Worm (Caenorhabditis elegans) whole organism, early embryonic: ENCODE data around the gene Y57G11C.38.

Source experiments
- B0310.2 ChIP-seq: sonication (generic microtip); optimal IDR thresholded peaks from 2 replicates; lab custom pipeline; 2016; ENCODE audit warnings: mild to moderate bottlenecking, missing genetic modification characterization, missing compliant biosample characterization
- F13C5.2 ChIP-seq: sonication (generic microtip); optimal IDR thresholded peaks from 2 replicates; lab custom pipeline; 2017; ENCODE audit warnings: mild to moderate bottlenecking, missing genetic modification characterization, inconsistent platforms, missing compliant biosample characterization
- aly-1 ChIP-seq: sonication (generic microtip); optimal IDR thresholded peaks from 2 replicates; lab custom pipeline; 2016; ENCODE audit warnings: missing genetic modification characterization, missing compliant biosample characterization
- ama-1 ChIP-seq: fragments of 150-350 bp; optimal IDR thresholded peaks from 2 replicates; lab custom pipeline; 2014
- ceh-13 ChIP-seq: fragments of 200-800 bp; sonication (Bioruptor generic); optimal IDR thresholded peaks from 2 replicates; lab custom pipeline; 2018; ENCODE audit warnings: mild to moderate bottlenecking, missing genetic modification characterization, missing compliant biosample characterization
- ceh-36 ChIP-seq: sonication (generic microtip); optimal IDR thresholded peaks from 2 replicates; lab custom pipeline; 2016; ENCODE audit warnings: missing genetic modification characterization, inconsistent platforms, missing compliant biosample characterization
- ets-7 ChIP-seq: sonication (generic microtip); optimal IDR thresholded peaks from 2 replicates; lab custom pipeline; 2016; ENCODE audit warnings: missing genotype, missing genetic modification characterization, missing compliant biosample characterization
- flt-1 ChIP-seq: fragments of 200-800 bp; sonication (Bioruptor generic); IDR thresholded peaks from 2 replicates; pipeline ENCODE4 v1.3.6; 2022; ENCODE audit warnings: missing genetic modification characterization, missing compliant biosample characterization
- hmbx-1 ChIP-seq: sonication (generic microtip); optimal IDR thresholded peaks from 2 replicates; lab custom pipeline; 2016; ENCODE audit warnings: mild to moderate bottlenecking, missing genetic modification characterization, missing compliant biosample characterization
- hmg-4 ChIP-seq: fragments of 200-800 bp; sonication (Bioruptor generic); optimal IDR thresholded peaks from 2 replicates; lab custom pipeline; 2018; ENCODE audit warnings: mild to moderate bottlenecking, missing genetic modification characterization, missing compliant biosample characterization
- hnd-1 ChIP-seq: sonication (generic microtip); optimal IDR thresholded peaks from 2 replicates; lab custom pipeline; 2016; ENCODE audit warnings: missing genetic modification characterization, missing compliant biosample characterization
- pes-1 ChIP-seq: fragments of 200-800 bp; sonication (Bioruptor generic); IDR thresholded peaks from 2 replicates; pipeline ENCODE4 v1.3.6; 2022; ENCODE audit warnings: missing genetic modification reagents, missing genetic modification characterization, missing compliant biosample characterization
- scrt-1 ChIP-seq: fragments of 200-800 bp; sonication (Bioruptor generic); IDR thresholded peaks from 2 replicates; pipeline ENCODE4 v1.3.6; 2022; ENCODE audit warnings: missing genetic modification characterization, missing compliant biosample characterization
- sea-1 ChIP-seq: fragments of 200-800 bp; sonication (Bioruptor generic); conservative IDR thresholded peaks from 2 replicates; pipeline ENCODE4 v1.3.6; 2022; ENCODE audit warnings: missing genetic modification characterization, missing compliant biosample characterization
- tbx-11 ChIP-seq: fragments of 200-800 bp; sonication (Bioruptor generic); IDR thresholded peaks from 2 replicates; pipeline ENCODE4 v1.3.6; 2022; ENCODE audit warnings: missing genetic modification characterization, missing compliant biosample characterization
- tbx-37 ChIP-seq: fragments of 200-800 bp; sonication (Bioruptor generic); conservative IDR thresholded peaks from 2 replicates; pipeline ENCODE4 v1.3.6; 2022; ENCODE audit warnings: missing genetic modification reagents, missing genetic modification characterization, missing compliant biosample characterization
- tra-4 ChIP-seq: sonication (generic microtip); optimal IDR thresholded peaks from 2 replicates; lab custom pipeline; 2017; ENCODE audit warnings: missing genetic modification characterization, missing compliant biosample characterization

The Y57G11C.38 gene

ce11 chrIV:14879184-14879583 is 16.9 kb downstream of the Y57G11C.38 start, which contains the start of gene eps-8:
Gene eps-8, plus strand, starts transcription at chrIV:14879484.
- TF ChIP-seq scrt-1 (GFP tag; lab: Robert Waterston, UW) = no peak
- no peak for TF ChIP-seq tbx-11
- TF ChIP-seq ama-1 (lab: Kevin White, UChicago) = no peak

DNA sequence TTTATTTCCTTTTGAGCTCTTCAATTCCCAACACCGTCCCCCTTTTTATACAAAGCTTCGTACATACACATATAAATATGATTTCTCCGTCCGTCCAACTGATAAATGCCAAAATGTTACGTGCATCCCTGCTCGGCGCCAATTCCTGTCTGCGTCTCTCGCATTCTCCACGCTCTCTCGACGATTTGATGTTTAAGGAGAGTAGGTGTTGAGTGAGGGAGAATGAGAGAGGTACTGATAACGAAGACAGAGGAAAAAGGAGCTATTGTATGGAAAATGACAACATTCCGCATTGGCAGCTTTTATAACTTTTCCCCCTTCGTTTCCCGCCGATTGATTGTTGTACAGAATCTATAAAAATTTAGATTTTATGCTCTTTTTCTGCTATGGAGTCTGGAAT is 21.6 kb downstream of the Y57G11C.38 start:
- no peak for TF ChIP-seq tbx-11

ce11 chrIV:14885584-14885983 is 23.3 kb downstream of the Y57G11C.38 start:
- TF ChIP-seq ceh-36 (no peak), hmbx-1 (tag; lab: Kevin White, UChicago) (no peak), tra-4 (tag; lab: Kevin White, UChicago) (no peak), pes-1 (no peak), aly-1 (tag; lab: Kevin White, UChicago) (no peak), tbx-11 (no peak), scrt-1 (GFP tag; lab: Robert Waterston, UW) (no peak)

DNA sequence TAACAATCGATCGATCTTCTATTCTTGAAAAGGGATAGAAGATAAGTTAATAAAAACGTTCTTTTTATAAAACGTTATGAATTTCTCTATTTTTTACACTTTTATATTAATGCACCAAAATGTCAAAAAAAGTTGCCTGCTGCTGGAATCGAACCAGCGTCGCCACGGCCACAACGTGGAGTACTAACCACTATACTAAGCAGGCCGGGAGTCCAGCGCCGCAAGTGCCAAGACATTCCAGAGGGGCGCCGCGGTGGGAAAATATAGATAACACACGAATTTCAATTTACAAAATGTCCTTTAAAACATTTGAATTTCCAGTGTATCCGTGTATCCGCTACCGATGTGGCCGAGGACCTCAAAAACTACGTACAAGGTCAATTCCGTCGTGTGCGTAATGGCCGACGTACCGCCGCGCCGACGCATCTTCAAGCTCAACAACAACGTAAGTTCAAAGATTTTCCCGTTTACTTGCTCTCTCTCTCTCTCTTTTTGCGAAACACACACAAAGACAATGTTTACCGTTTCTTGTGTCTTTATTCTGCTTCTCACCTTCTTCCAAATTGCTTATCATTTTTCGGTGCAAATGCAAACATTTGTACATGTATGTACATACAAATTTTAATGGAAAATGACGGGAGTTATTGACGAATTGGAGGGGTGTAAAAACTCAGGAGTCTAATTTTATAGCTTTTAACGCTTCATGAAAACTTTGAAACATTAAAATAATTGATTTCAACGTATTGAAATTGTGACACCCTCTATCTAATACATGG is 26.8 kb downstream of the Y57G11C.38 start:
- TF ChIP-seq tbx-11 = no peak
- TF ChIP-seq pes-1 = no peak
- no peak for TF ChIP-seq F13C5.2 (tag; lab: Kevin White, UChicago)
- no peak for TF ChIP-seq ama-1 (lab: Kevin White, UChicago)

DNA sequence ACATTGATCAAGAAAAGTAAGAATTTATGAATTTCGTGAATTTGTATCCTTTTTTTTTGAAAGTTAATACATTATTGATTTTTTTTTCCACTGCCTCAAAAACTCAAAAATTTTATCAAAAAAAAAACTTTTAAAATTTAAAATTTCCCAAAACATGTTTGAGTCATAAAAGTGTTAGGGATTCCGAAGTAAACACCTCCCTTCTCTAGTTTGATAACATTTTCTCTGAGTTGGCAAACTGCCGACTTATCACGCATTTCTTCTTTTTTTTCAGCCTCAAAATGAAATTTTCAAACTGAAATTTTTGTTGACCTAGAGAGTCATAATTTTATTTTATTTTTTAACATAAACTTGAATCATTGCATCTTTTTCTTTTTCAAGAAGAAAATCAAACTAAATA is 28.7 kb downstream of the Y57G11C.38 start:
- TF ChIP-seq ceh-36 (no peak), ama-1 (lab: Kevin White, UChicago) (no peak), ceh-13 (GFP tag; lab: Kevin White, UChicago) (no peak), hmbx-1 (tag; lab: Kevin White, UChicago) (no peak), pes-1 (no peak), F13C5.2 (tag; lab: Kevin White, UChicago) (no peak), tbx-11 (no peak), ets-7 (tag; lab: Kevin White, UChicago) (no peak)

- no peak for TF ChIP-seq tbx-11
- TF ChIP-seq ama-1 (lab: Kevin White, UChicago) = no peak
- TF ChIP-seq ets-7 (tag; lab: Kevin White, UChicago) = no peak
- TF ChIP-seq hnd-1 (tag; lab: Kevin White, UChicago) = no peak
- no peak for TF ChIP-seq ceh-36
- TF ChIP-seq pes-1 = no peak
- no peak for TF ChIP-seq B0310.2 (tag; lab: Kevin White, UChicago)
- no peak for TF ChIP-seq scrt-1 (GFP tag; lab: Robert Waterston, UW)
- no peak for TF ChIP-seq sea-1
- no peak for TF ChIP-seq tra-4 (tag; lab: Kevin White, UChicago)
- TF ChIP-seq F13C5.2 (tag; lab: Kevin White, UChicago) = no peak
Observed at ce11 chrIV:14891996-14892395, 29.7 kb downstream of the Y57G11C.38 start.

DNA sequence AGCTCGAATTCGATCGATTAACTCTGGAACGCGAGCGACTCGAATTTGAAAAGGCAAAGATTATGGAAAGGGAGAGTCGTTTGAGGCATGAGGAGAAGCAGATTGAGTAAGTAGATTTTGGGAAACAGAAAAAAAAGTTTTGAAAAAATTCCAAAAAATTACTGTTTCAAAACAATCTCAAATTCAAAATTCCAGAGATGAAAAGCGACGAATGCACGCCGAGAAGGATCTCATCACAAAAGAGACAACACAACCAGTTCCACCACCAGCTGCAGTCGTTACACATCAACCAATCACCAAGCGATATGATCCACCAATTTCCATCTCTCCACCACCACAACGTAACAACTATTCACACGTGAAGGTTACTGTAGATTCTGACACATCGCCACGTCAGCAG is 32.1 kb downstream of the Y57G11C.38 start:
- no peak for TF ChIP-seq scrt-1 (GFP tag; lab: Robert Waterston, UW)
- TF ChIP-seq ceh-36 = no peak
- TF ChIP-seq aly-1 (tag; lab: Kevin White, UChicago) = no peak
- no peak for TF ChIP-seq hmg-4
- no peak for TF ChIP-seq hmbx-1 (tag; lab: Kevin White, UChicago)
- no peak for TF ChIP-seq flt-1
- no peak for TF ChIP-seq hnd-1 (tag; lab: Kevin White, UChicago)
- no peak for TF ChIP-seq F13C5.2 (tag; lab: Kevin White, UChicago)
- no peak for TF ChIP-seq B0310.2 (tag; lab: Kevin White, UChicago)
- no peak for TF ChIP-seq tbx-11
- no peak for TF ChIP-seq tra-4 (tag; lab: Kevin White, UChicago)
- no peak for TF ChIP-seq pes-1
- no peak for TF ChIP-seq ets-7 (tag; lab: Kevin White, UChicago)
- TF ChIP-seq tbx-37 (GFP tag; lab: Robert Waterston, UW) = no peak
- no peak for TF ChIP-seq sea-1
- no peak for TF ChIP-seq ceh-13 (GFP tag; lab: Kevin White, UChicago)
- no peak for TF ChIP-seq ama-1 (lab: Kevin White, UChicago)

DNA sequence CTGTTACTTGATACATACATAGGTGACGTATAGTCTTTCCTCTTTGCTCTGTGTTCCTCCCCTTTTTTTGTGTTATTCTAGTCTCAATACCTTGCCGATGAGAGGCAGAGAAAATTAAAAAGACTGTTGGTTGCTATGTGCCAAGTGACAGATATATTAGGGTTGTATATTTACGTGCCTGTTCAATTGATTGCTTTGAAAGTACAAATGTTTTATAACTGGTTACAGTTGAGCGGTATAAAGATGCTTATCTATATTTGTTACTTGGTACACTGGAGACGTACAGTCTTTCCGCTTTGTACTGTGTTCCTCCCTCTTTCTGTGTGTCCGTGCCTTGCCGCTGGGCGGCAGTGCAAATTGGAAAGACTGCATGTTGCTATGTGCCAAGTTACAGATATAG is 40.9 kb downstream of the Y57G11C.38 start:
- TF ChIP-seq ceh-13 (GFP tag; lab: Kevin White, UChicago) = no peak
- TF ChIP-seq ceh-36 = no peak

ce11 chrIV:14909589-14909988 is 47.3 kb downstream of the Y57G11C.38 start, which contains the start of gene pnc-2:
Gene pnc-2, minus strand, starts transcription at chrIV:14909689.
- no peak for TF ChIP-seq ama-1 (lab: Kevin White, UChicago)
- TF ChIP-seq ets-7 (tag; lab: Kevin White, UChicago) = no peak
- no peak for TF ChIP-seq hmg-4
- no peak for TF ChIP-seq pes-1
- no peak for TF ChIP-seq B0310.2 (tag; lab: Kevin White, UChicago)
- TF ChIP-seq tbx-37 (GFP tag; lab: Robert Waterston, UW) = no peak
- no peak for TF ChIP-seq tra-4 (tag; lab: Kevin White, UChicago)
- TF ChIP-seq sea-1 = no peak
- no peak for TF ChIP-seq aly-1 (tag; lab: Kevin White, UChicago)
- no peak for TF ChIP-seq hmbx-1 (tag; lab: Kevin White, UChicago)
- TF ChIP-seq hnd-1 (tag; lab: Kevin White, UChicago) = no peak
